Worm (Caenorhabditis elegans): ENCODE data around the gene Y43F8B.28.

- TF ChIP-seq cey-2 (tag; optimal IDR thresholded peaks at IDR 0.05; ENCODE audit: borderline replicate concordance, insufficient read depth) (no peak), ceh-44 (GFP tag; IDR thresholded peaks at IDR 0.05) (no peak), zfp-3 (GFP tag; conservative IDR thresholded peaks at IDR 0.05) (no peak), ama-1 (optimal IDR thresholded peaks at IDR 0.05) (no peak)
Observed at ce11 chrV:19501389-19501788, 16.3 kb downstream of the Y43F8B.28 start.

Data from whole organism, L4 larva.